Fruit fly (Drosophila melanogaster): ENCODE measurements around the gene eIF3e.
A peak's percentile ranks its signal among the peaks of the same experiment; 100 is the strongest.

Gene eIF3e

dm6 chr3L:16805806-16806719 lies 19.3 kb upstream of the eIF3e start (continued):
- TF ChIP-seq grn (GFP tag; optimal IDR thresholded peaks at IDR 0.05) (no peak), nmo (GFP tag; optimal IDR thresholded peaks at IDR 0.05) (peak; percentile 38), Abd-B (GFP tag; optimal IDR thresholded peaks at IDR 0.05) (no peak), CG6813 (GFP tag; optimal IDR thresholded peaks at IDR 0.05) (peak; percentile 20), Optix (GFP tag; IDR thresholded peaks at IDR 0.05) (no peak), CG16813 (GFP tag; IDR thresholded peaks at IDR 0.05; ENCODE audit: partially characterized antibody) (no peak), yki (optimal IDR thresholded peaks at IDR 0.05) (no peak), CG5245 (GFP tag; optimal IDR thresholded peaks at IDR 0.05) (no peak), PHDP (tag; optimal IDR thresholded peaks at IDR 0.05) (peak; percentile 23), CG1832 (GFP tag; optimal IDR thresholded peaks at IDR 0.05) (no peak), crp (GFP tag; optimal IDR thresholded peaks at IDR 0.05) (no peak), CG10431 (GFP tag; optimal IDR thresholded peaks at IDR 0.05) (no peak), CG2129 (GFP tag; IDR thresholded peaks at IDR 0.05; ENCODE audit: partially characterized antibody) (no peak), CG33557 (GFP tag; optimal IDR thresholded peaks at IDR 0.05) (no peak), GATAe (GFP tag; conservative IDR thresholded peaks at IDR 0.05) (no peak), az2 (GFP tag; optimal IDR thresholded peaks at IDR 0.05) (peak; percentile 13), bbx (GFP tag; IDR thresholded peaks at IDR 0.05; ENCODE audit: partially characterized antibody) (no peak), pita (GFP tag; optimal IDR thresholded peaks at IDR 0.05) (no peak), CG12299 (tag; optimal IDR thresholded peaks at IDR 0.05) (peak; percentile 34), pho (GFP tag; optimal IDR thresholded peaks at IDR 0.05) (peak; percentile 23), Elba2 (GFP tag; optimal IDR thresholded peaks at IDR 0.05) (no peak), BEAF-32 (GFP tag; optimal IDR thresholded peaks at IDR 0.05) (no peak), CG17186 (GFP tag; optimal IDR thresholded peaks at IDR 0.05) (no peak), Dbx (GFP tag; IDR thresholded peaks at IDR 0.05) (no peak), CG2199 (GFP tag; IDR thresholded peaks at IDR 0.05) (no peak), bsh (GFP tag; optimal IDR thresholded peaks at IDR 0.05) (peak; percentile 6 to 67), Fer1 (GFP tag; optimal IDR thresholded peaks at IDR 0.05) (peak; percentile 75), vvl (GFP tag; IDR thresholded peaks at IDR 0.05) (peak; percentile 55), Antp (GFP tag; optimal IDR thresholded peaks at IDR 0.05) (peak; percentile 8), Sox100B (GFP tag; optimal IDR thresholded peaks at IDR 0.05) (peak; percentile 29), croc (GFP tag; conservative IDR thresholded peaks at IDR 0.05) (no peak), hbn (GFP tag; IDR thresholded peaks at IDR 0.05; ENCODE audit: partially characterized antibody) (no peak), CG7271 (tag; optimal IDR thresholded peaks at IDR 0.05) (no peak), ci (GFP tag; IDR thresholded peaks at IDR 0.05) (no peak), Xrp1 (GFP tag; IDR thresholded peaks at IDR 0.05) (peak; percentile 60; the same call in 1 of the 2 replicates), CG8281 (tag; optimal IDR thresholded peaks at IDR 0.05) (no peak), dan (GFP tag; IDR thresholded peaks at IDR 0.05) (no peak), sr (GFP tag; IDR thresholded peaks at IDR 0.05) (no peak; the same call in 2 of the 3 replicates), CG12942 (GFP tag; optimal IDR thresholded peaks at IDR 0.05) (no peak), CG18011 (GFP tag; optimal IDR thresholded peaks at IDR 0.05) (no peak), Hsf (GFP tag; optimal IDR thresholded peaks at IDR 0.05) (peak; percentile 58), nom (GFP tag; optimal IDR thresholded peaks at IDR 0.05) (no peak), eyg (GFP tag; optimal IDR thresholded peaks at IDR 0.05) (no peak), maf-S (GFP tag; optimal IDR thresholded peaks at IDR 0.05) (no peak), Doc3 (GFP tag; IDR thresholded peaks at IDR 0.05; ENCODE audit: partially characterized antibody) (no peak), gcm2 (GFP tag; optimal IDR thresholded peaks at IDR 0.05) (no peak), CG10321 (GFP tag; IDR thresholded peaks at IDR 0.05) (no peak), CG16863 (GFP tag; optimal IDR thresholded peaks at IDR 0.05) (no peak)
